Worm (Caenorhabditis elegans) whole organism, early embryonic: ENCODE results near the gene F38B7.11.

Experiments used
- B0310.2 ChIP-seq: sonication (generic microtip); optimal IDR thresholded peaks from 2 replicates; lab custom pipeline; 2016; ENCODE audit warnings: mild to moderate bottlenecking, missing genetic modification characterization, missing compliant biosample characterization
- F13C5.2 ChIP-seq: sonication (generic microtip); optimal IDR thresholded peaks from 2 replicates; lab custom pipeline; 2017; ENCODE audit warnings: mild to moderate bottlenecking, missing genetic modification characterization, inconsistent platforms, missing compliant biosample characterization
- aly-1 ChIP-seq: sonication (generic microtip); optimal IDR thresholded peaks from 2 replicates; lab custom pipeline; 2016; ENCODE audit warnings: missing genetic modification characterization, missing compliant biosample characterization
- ama-1 ChIP-seq: fragments of 150-350 bp; optimal IDR thresholded peaks from 2 replicates; lab custom pipeline; 2014
- ceh-13 ChIP-seq: fragments of 200-800 bp; sonication (Bioruptor generic); optimal IDR thresholded peaks from 2 replicates; lab custom pipeline; 2018; ENCODE audit warnings: mild to moderate bottlenecking, missing genetic modification characterization, missing compliant biosample characterization
- ceh-36 ChIP-seq: sonication (generic microtip); optimal IDR thresholded peaks from 2 replicates; lab custom pipeline; 2016; ENCODE audit warnings: missing genetic modification characterization, inconsistent platforms, missing compliant biosample characterization
- ets-7 ChIP-seq: sonication (generic microtip); optimal IDR thresholded peaks from 2 replicates; lab custom pipeline; 2016; ENCODE audit warnings: missing genotype, missing genetic modification characterization, missing compliant biosample characterization
- flt-1 ChIP-seq: fragments of 200-800 bp; sonication (Bioruptor generic); IDR thresholded peaks from 2 replicates; pipeline ENCODE4 v1.3.6; 2022; ENCODE audit warnings: missing genetic modification characterization, missing compliant biosample characterization
- hmbx-1 ChIP-seq: sonication (generic microtip); optimal IDR thresholded peaks from 2 replicates; lab custom pipeline; 2016; ENCODE audit warnings: mild to moderate bottlenecking, missing genetic modification characterization, missing compliant biosample characterization
- hmg-4 ChIP-seq: fragments of 200-800 bp; sonication (Bioruptor generic); optimal IDR thresholded peaks from 2 replicates; lab custom pipeline; 2018; ENCODE audit warnings: mild to moderate bottlenecking, missing genetic modification characterization, missing compliant biosample characterization
- hnd-1 ChIP-seq: sonication (generic microtip); optimal IDR thresholded peaks from 2 replicates; lab custom pipeline; 2016; ENCODE audit warnings: missing genetic modification characterization, missing compliant biosample characterization
- pes-1 ChIP-seq: fragments of 200-800 bp; sonication (Bioruptor generic); IDR thresholded peaks from 2 replicates; pipeline ENCODE4 v1.3.6; 2022; ENCODE audit warnings: missing genetic modification reagents, missing genetic modification characterization, missing compliant biosample characterization
- scrt-1 ChIP-seq: fragments of 200-800 bp; sonication (Bioruptor generic); IDR thresholded peaks from 2 replicates; pipeline ENCODE4 v1.3.6; 2022; ENCODE audit warnings: missing genetic modification characterization, missing compliant biosample characterization
- sea-1 ChIP-seq: fragments of 200-800 bp; sonication (Bioruptor generic); conservative IDR thresholded peaks from 2 replicates; pipeline ENCODE4 v1.3.6; 2022; ENCODE audit warnings: missing genetic modification characterization, missing compliant biosample characterization
- tbx-11 ChIP-seq: fragments of 200-800 bp; sonication (Bioruptor generic); IDR thresholded peaks from 2 replicates; pipeline ENCODE4 v1.3.6; 2022; ENCODE audit warnings: missing genetic modification characterization, missing compliant biosample characterization
- tbx-37 ChIP-seq: fragments of 200-800 bp; sonication (Bioruptor generic); conservative IDR thresholded peaks from 2 replicates; pipeline ENCODE4 v1.3.6; 2022; ENCODE audit warnings: missing genetic modification reagents, missing genetic modification characterization, missing compliant biosample characterization
- tra-4 ChIP-seq: sonication (generic microtip); optimal IDR thresholded peaks from 2 replicates; lab custom pipeline; 2017; ENCODE audit warnings: missing genetic modification characterization, missing compliant biosample characterization

F38B7.11 gene

ce11 chrV:11564573-11564972 lies 17.7 kb downstream of the F38B7.11 start, which contains the start of gene srx-87:
srx-87 (plus strand) TSS chrV:11564873.
- TF ChIP-seq hmg-4 (no peak), hnd-1 (tag; lab: Kevin White, UChicago) (no peak), ama-1 (lab: Kevin White, UChicago) (no peak), scrt-1 (GFP tag; lab: Robert Waterston, UW) (no peak), sea-1 (GFP tag; lab: Robert Waterston, UW) (no peak), ets-7 (no peak), F13C5.2 (no peak), hmbx-1 (no peak), tbx-37 (GFP tag; lab: Robert Waterston, UW) (no peak), aly-1 (tag; lab: Kevin White, UChicago) (no peak), B0310.2 (tag; lab: Kevin White, UChicago) (no peak)

ce11 chrV:11570169-11570651 lies 23.3 kb downstream of the F38B7.11 start, which contains the start of the genes nhr-101 and pms-2:
nhr-101 (plus strand) TSS chrV:11570476.
pms-2 (minus strand) TSS chrV:11570601.
- no peak for TF ChIP-seq tbx-37 (GFP tag; lab: Robert Waterston, UW)
- no peak for TF ChIP-seq hnd-1 (tag; lab: Kevin White, UChicago)
- TF ChIP-seq B0310.2 (tag; lab: Kevin White, UChicago), result no peak
- no peak for TF ChIP-seq hmbx-1
- TF ChIP-seq ama-1 (lab: Kevin White, UChicago), result no peak
- no peak for TF ChIP-seq ceh-13 (GFP tag; lab: Kevin White, UChicago)
- TF ChIP-seq flt-1 (GFP tag; lab: Robert Waterston, UW), result no peak
- no peak for TF ChIP-seq F13C5.2
- TF ChIP-seq hmg-4, result no peak
- no peak for TF ChIP-seq tra-4
- no peak for TF ChIP-seq ets-7
- no peak for TF ChIP-seq scrt-1 (GFP tag; lab: Robert Waterston, UW)

DNA sequence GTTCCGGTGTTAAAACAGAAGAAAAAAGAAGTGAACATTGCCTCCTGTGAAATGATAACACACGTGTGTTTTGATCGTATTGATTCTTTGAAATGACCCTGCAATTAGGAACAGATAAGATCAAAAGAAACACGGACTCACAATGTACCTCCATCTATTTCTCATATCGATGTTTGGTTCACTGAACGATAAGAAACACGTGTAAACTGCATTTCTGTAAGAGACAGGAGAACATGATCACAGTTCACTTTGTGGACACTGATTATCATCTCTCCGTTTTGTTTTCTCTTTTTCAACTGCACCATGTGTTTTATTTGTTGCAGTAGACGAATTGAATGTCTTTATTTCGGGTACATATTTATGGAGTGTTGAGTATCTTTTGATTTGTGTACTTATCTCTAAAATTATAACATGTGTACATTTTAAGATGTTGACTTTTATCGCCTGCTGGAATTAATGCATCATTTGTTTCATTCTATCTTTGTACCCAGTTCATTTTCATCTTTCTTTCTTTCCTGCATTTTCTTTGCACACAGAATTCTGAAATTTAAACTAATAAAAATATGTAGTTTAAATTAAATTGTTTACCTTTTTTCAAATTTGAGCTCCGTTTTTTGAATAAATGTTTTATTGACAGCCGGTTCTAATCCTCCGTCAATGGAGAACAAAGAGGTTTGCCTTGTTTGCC lies 26.1 kb downstream of the F38B7.11 start, which contains the start of the genes H12C20.7 and nhr-68:
TSS of gene H12C20.7 (minus strand) at position 188 of the 688 bp plus-strand sequence.
TSS of gene nhr-68 (plus strand) at position 638 of the 688 bp plus-strand sequence.
- TF ChIP-seq hmbx-1 (no peak), tbx-37 (GFP tag; lab: Robert Waterston, UW) (no peak)

DNA sequence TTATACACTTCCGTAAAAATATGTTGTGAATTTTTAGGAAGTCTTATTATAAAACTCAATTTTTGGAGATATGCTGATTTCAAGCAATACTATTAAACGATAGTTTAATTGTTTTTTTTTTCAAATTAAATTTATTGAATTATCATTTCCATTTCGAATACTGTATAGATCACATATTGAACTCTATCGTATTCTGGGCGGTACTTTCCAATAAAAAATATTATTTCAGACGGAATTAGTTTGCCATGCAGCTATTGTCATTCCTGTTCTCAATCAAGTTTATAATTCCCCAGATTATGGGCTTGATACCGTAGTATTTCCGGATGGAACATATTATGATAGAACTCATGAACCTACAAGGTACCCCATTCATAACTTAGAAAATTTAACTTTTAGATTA lies 27.7 kb downstream of the F38B7.11 start:
- TF ChIP-seq ama-1 (lab: Kevin White, UChicago) (no peak), hnd-1 (tag; lab: Kevin White, UChicago) (no peak), hmg-4 (no peak), ceh-13 (GFP tag; lab: Kevin White, UChicago) (no peak), aly-1 (tag; lab: Kevin White, UChicago) (no peak), sea-1 (GFP tag; lab: Robert Waterston, UW) (no peak), ceh-36 (no peak), tbx-11 (GFP tag; lab: Robert Waterston, UW) (no peak), pes-1 (no peak), F13C5.2 (no peak), flt-1 (GFP tag; lab: Robert Waterston, UW) (no peak), B0310.2 (tag; lab: Kevin White, UChicago) (no peak), scrt-1 (GFP tag; lab: Robert Waterston, UW) (no peak), tbx-37 (GFP tag; lab: Robert Waterston, UW) (no peak), tra-4 (no peak), hmbx-1 (no peak), ets-7 (no peak)

- TF ChIP-seq scrt-1 (GFP tag; lab: Robert Waterston, UW) (no peak), B0310.2 (tag; lab: Kevin White, UChicago) (no peak), hnd-1 (tag; lab: Kevin White, UChicago) (no peak), ceh-36 (no peak), ama-1 (lab: Kevin White, UChicago) (no peak), F13C5.2 (no peak), tra-4 (no peak), ets-7 (no peak), ceh-13 (GFP tag; lab: Kevin White, UChicago) (no peak), flt-1 (GFP tag; lab: Robert Waterston, UW) (no peak), tbx-11 (GFP tag; lab: Robert Waterston, UW) (no peak), pes-1 (no peak), sea-1 (GFP tag; lab: Robert Waterston, UW) (no peak)
Measured at ce11 chrV:11580826-11581225, 33.9 kb downstream of the F38B7.11 start, which contains the start of gene srx-90. srx-90 (plus strand) TSS chrV:11581126.

DNA sequence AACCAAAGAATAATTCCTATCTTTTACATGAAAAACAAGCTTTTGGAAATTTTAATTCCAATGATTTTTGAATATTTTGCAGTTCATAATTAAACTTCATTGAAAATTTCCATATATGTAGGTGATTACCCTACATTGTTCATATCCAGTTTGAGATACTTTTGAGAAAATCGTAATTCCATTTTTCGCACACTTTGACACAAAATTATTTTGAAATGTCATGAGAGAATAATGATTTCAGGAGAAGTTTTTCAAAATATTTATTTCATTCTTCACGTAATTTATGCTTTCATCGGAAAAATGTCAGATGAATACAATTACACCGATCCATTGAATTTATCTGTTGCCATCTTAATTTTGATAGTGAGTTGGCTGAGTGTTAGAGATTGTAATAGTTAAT lies 36.3 kb downstream of the F38B7.11 start, which contains the start of gene srx-88:
TSS of gene srx-88 (plus strand) at position 301 of the 400 bp plus-strand sequence.
- TF ChIP-seq tra-4, result no peak
- TF ChIP-seq scrt-1 (GFP tag; lab: Robert Waterston, UW), result no peak
- TF ChIP-seq hnd-1 (tag; lab: Kevin White, UChicago), result no peak
- TF ChIP-seq pes-1, result no peak

ce11 chrV:11585122-11585521 lies 38.2 kb downstream of the F38B7.11 start:
- TF ChIP-seq ama-1 (lab: Kevin White, UChicago) (no peak), hmg-4 (no peak), ceh-13 (GFP tag; lab: Kevin White, UChicago) (no peak), B0310.2 (tag; lab: Kevin White, UChicago) (no peak), sea-1 (GFP tag; lab: Robert Waterston, UW) (no peak), tbx-11 (GFP tag; lab: Robert Waterston, UW) (no peak)

- TF ChIP-seq sea-1 (GFP tag; lab: Robert Waterston, UW), result no peak
- no peak for TF ChIP-seq B0310.2 (tag; lab: Kevin White, UChicago)
- no peak for TF ChIP-seq ceh-13 (GFP tag; lab: Kevin White, UChicago)
- no peak for TF ChIP-seq hmg-4
- TF ChIP-seq pes-1, result no peak
- TF ChIP-seq scrt-1 (GFP tag; lab: Robert Waterston, UW), result no peak
- no peak for TF ChIP-seq ets-7
- TF ChIP-seq tbx-37 (GFP tag; lab: Robert Waterston, UW), result no peak
- TF ChIP-seq ceh-36, result no peak
Measured at ce11 chrV:11589433-11589832, 42.5 kb downstream of the F38B7.11 start, which contains the start of gene srx-82. srx-82 (plus strand) TSS chrV:11589733.
